Worm (Caenorhabditis elegans) whole organism, L2 larva: ENCODE data around the gene Y75B12B.1.
A peak's percentile ranks its signal among the peaks of the same experiment; 100 is the strongest.

ENCODE experiments used
- C34F6.9 ChIP-seq: fragments of 150-350 bp; optimal IDR thresholded peaks from 2 replicates; lab custom pipeline; 2014; ENCODE audit warnings: missing biosample characterization, missing genetic modification characterization
- F13H6.1 ChIP-seq: sonication (generic microtip); optimal IDR thresholded peaks from 2 replicates; lab custom pipeline; 2016; ENCODE audit warnings: missing genetic modification characterization, missing compliant biosample characterization
- R02D3.7 ChIP-seq: fragments of 150-350 bp; optimal IDR thresholded peaks from 2 replicates; lab custom pipeline; 2014; ENCODE audit warnings: missing biosample characterization, missing genetic modification characterization
- Y55F3AM.14 ChIP-seq: fragments of 200-800 bp; sonication (Bioruptor generic); optimal IDR thresholded peaks from 2 replicates; lab custom pipeline; 2018; ENCODE audit warnings: mild to moderate bottlenecking, missing genetic modification characterization, missing compliant biosample characterization
- ZK546.5 ChIP-seq: sonication (generic microtip); optimal IDR thresholded peaks from 2 replicates; lab custom pipeline; 2017; ENCODE audit warnings: missing biosample characterization, missing genetic modification characterization
- alr-1 ChIP-seq: fragments of 150-350 bp; optimal IDR thresholded peaks from 2 replicates; lab custom pipeline; 2014; ENCODE audit warnings: missing biosample characterization, missing genetic modification characterization
- aly-2 ChIP-seq: fragments of 150-350 bp; optimal IDR thresholded peaks from 2 replicates; lab custom pipeline; 2014; ENCODE audit warnings: missing biosample characterization, missing genetic modification characterization
- ama-1 ChIP-seq: fragments of 150-350 bp; optimal IDR thresholded peaks from 2 replicates; lab custom pipeline; 2018; ENCODE audit warnings: inconsistent platforms
- ceh-16 ChIP-seq: fragments of 150-350 bp; optimal IDR thresholded peaks from 2 replicates; lab custom pipeline; 2014; ENCODE audit warnings: missing biosample characterization, missing genetic modification characterization
- crh-2 ChIP-seq: sonication (generic microtip); optimal IDR thresholded peaks from 2 replicates; lab custom pipeline; 2017; ENCODE audit warnings: missing biosample characterization, missing genetic modification characterization
- dmd-4 ChIP-seq: sonication (generic microtip); optimal IDR thresholded peaks from 2 replicates; lab custom pipeline; 2017; ENCODE audit warnings: missing biosample characterization, missing genetic modification characterization
- egl-27 ChIP-seq: sonication (generic microtip); optimal IDR thresholded peaks from 3 replicates; lab custom pipeline; 2017; ENCODE audit warnings: missing biosample characterization, missing genetic modification reagents, missing genetic modification characterization
- elt-1 ChIP-seq: fragments of 150-350 bp; optimal IDR thresholded peaks from 2 replicates; lab custom pipeline; 2014; ENCODE audit warnings: missing biosample characterization, missing genetic modification characterization
- elt-3 ChIP-seq: sonication (generic microtip); optimal IDR thresholded peaks from 2 replicates; lab custom pipeline; 2017; ENCODE audit warnings: missing biosample characterization, missing genetic modification characterization
- fos-1 ChIP-seq: fragments of 150-350 bp; optimal IDR thresholded peaks from 2 replicates; lab custom pipeline; 2014; ENCODE audit warnings: missing biosample characterization, missing genetic modification characterization
- gmeb-1 ChIP-seq: fragments of 150-350 bp; optimal IDR thresholded peaks from 2 replicates; lab custom pipeline; 2014; ENCODE audit warnings: missing biosample characterization, missing genetic modification characterization
- lin-11 ChIP-seq: fragments of 150-350 bp; sonication (generic microtip); optimal IDR thresholded peaks from 2 replicates; lab custom pipeline; 2014; ENCODE audit warnings: missing biosample characterization, missing genetic modification characterization, inconsistent platforms, mixed read lengths
- lin-13 ChIP-seq: fragments of 150-350 bp; optimal IDR thresholded peaks from 2 replicates; lab custom pipeline; 2014; ENCODE audit warnings: missing biosample characterization, missing genetic modification reagents, missing genetic modification characterization
- lin-39 ChIP-seq: fragments of 150-350 bp; optimal IDR thresholded peaks from 2 replicates; lab custom pipeline; 2014; ENCODE audit warnings: missing biosample characterization, missing genetic modification reagents, missing genetic modification characterization
- lsy-2 ChIP-seq, 2 experiments: fragments of 150-350 bp in 1 of 2; sonication (generic microtip) in 1 of 2; optimal IDR thresholded peaks; 2 replicates each; lab custom pipeline; 2014 to 2017; ENCODE audit warnings: missing biosample characterization in 2 of 2, missing genetic modification characterization in 2 of 2
- mab-5 ChIP-seq: fragments of 150-350 bp; optimal IDR thresholded peaks from 2 replicates; lab custom pipeline; 2014; ENCODE audit warnings: missing biosample characterization, missing genetic modification characterization
- mbf-1 ChIP-seq: sonication (generic microtip); optimal IDR thresholded peaks from 2 replicates; lab custom pipeline; 2017; ENCODE audit warnings: missing biosample characterization, missing genetic modification characterization
- mdl-1 ChIP-seq, 2 experiments: fragments of 150-350 bp in 1 of 2; sonication (generic microtip) in 1 of 2; optimal IDR thresholded peaks; 2 replicates each; lab custom pipeline; 2017; ENCODE audit warnings: missing biosample characterization in 2 of 2, missing genetic modification characterization in 2 of 2
- nhr-10 ChIP-seq: sonication (generic microtip); optimal IDR thresholded peaks from 2 replicates; lab custom pipeline; 2017; ENCODE audit warnings: missing biosample characterization, missing genetic modification characterization
- nhr-11 ChIP-seq: fragments of 150-350 bp; optimal IDR thresholded peaks from 2 replicates; lab custom pipeline; 2014; ENCODE audit warnings: missing biosample characterization, missing genetic modification characterization
- nhr-12 ChIP-seq: fragments of 150-350 bp; optimal IDR thresholded peaks from 2 replicates; lab custom pipeline; 2014; ENCODE audit warnings: missing biosample characterization, missing genetic modification characterization
- nhr-129 ChIP-seq: fragments of 150-350 bp; optimal IDR thresholded peaks from 2 replicates; lab custom pipeline; 2014; ENCODE audit warnings: missing biosample characterization, missing genetic modification characterization
- nhr-21 ChIP-seq: fragments of 150-350 bp; optimal IDR thresholded peaks from 2 replicates; lab custom pipeline; 2014; ENCODE audit warnings: missing biosample characterization, missing genetic modification characterization
- nhr-23 ChIP-seq: fragments of 150-350 bp; optimal IDR thresholded peaks from 2 replicates; lab custom pipeline; 2014; ENCODE audit warnings: missing biosample characterization, missing genetic modification reagents, missing genetic modification characterization
- nhr-237 ChIP-seq: fragments of 150-350 bp; optimal IDR thresholded peaks from 2 replicates; lab custom pipeline; 2014; ENCODE audit warnings: missing biosample characterization, missing genetic modification characterization
- nhr-25 ChIP-seq: fragments of 150-350 bp; sonication (generic microtip); optimal IDR thresholded peaks from 3 replicates; lab custom pipeline; 2014; ENCODE audit warnings: missing biosample characterization, missing genetic modification characterization
- nhr-6 ChIP-seq: fragments of 150-350 bp; optimal IDR thresholded peaks from 2 replicates; lab custom pipeline; 2014; ENCODE audit warnings: missing biosample characterization, missing genetic modification characterization
- nhr-77 ChIP-seq: fragments of 150-350 bp; optimal IDR thresholded peaks from 2 replicates; lab custom pipeline; 2014; ENCODE audit warnings: missing biosample characterization, missing genetic modification characterization
- peb-1 ChIP-seq: fragments of 150-350 bp; optimal IDR thresholded peaks from 2 replicates; lab custom pipeline; 2014; ENCODE audit warnings: missing biosample characterization, missing genetic modification characterization
- sem-4 ChIP-seq: fragments of 150-350 bp; optimal IDR thresholded peaks from 2 replicates; lab custom pipeline; 2014; ENCODE audit warnings: missing biosample characterization, missing genetic modification reagents, missing genetic modification characterization
- skn-1 ChIP-seq: sonication (generic microtip); optimal IDR thresholded peaks from 2 replicates; lab custom pipeline; 2017; ENCODE audit warnings: missing biosample characterization, missing genetic modification characterization
- sma-3 ChIP-seq: sonication (generic microtip); optimal IDR thresholded peaks from 2 replicates; lab custom pipeline; 2016; ENCODE audit warnings: missing genetic modification reagents, missing genetic modification characterization, missing compliant biosample characterization
- sma-9 ChIP-seq, 2 experiments: fragments of 150-350 bp in 1 of 2; sonication (generic microtip) in 1 of 2; optimal IDR thresholded peaks; 2 replicates each; lab custom pipeline; 2014 to 2016; ENCODE audit warnings: missing genetic modification characterization in 2 of 2, mild to moderate bottlenecking in 1 of 2, missing biosample characterization in 1 of 2, missing compliant biosample characterization in 1 of 2, missing genetic modification reagents in 1 of 2, moderate library complexity in 1 of 2
- snpc-4 ChIP-seq: fragments of 150-350 bp; optimal IDR thresholded peaks from 2 replicates; lab custom pipeline; 2014; ENCODE audit warnings: missing biosample characterization, missing genetic modification characterization
- unc-39 ChIP-seq: fragments of 150-350 bp; optimal IDR thresholded peaks from 2 replicates; lab custom pipeline; 2014; ENCODE audit warnings: missing biosample characterization, missing genetic modification characterization
- unc-55 ChIP-seq: fragments of 150-350 bp; sonication (generic microtip); optimal IDR thresholded peaks from 3 replicates; lab custom pipeline; 2014; ENCODE audit warnings: missing biosample characterization, missing genetic modification reagents, missing genetic modification characterization
- unc-62 ChIP-seq: fragments of 150-350 bp; optimal IDR thresholded peaks from 2 replicates; lab custom pipeline; 2014; ENCODE audit warnings: missing biosample characterization, missing genetic modification reagents, missing genetic modification characterization
- zag-1 ChIP-seq: fragments of 150-350 bp; optimal IDR thresholded peaks from 2 replicates; lab custom pipeline; 2014; ENCODE audit warnings: missing biosample characterization, missing genetic modification characterization
- ztf-1 ChIP-seq: fragments of 200-800 bp; sonication (Bioruptor generic); conservative IDR thresholded peaks from 2 replicates; pipeline ENCODE4 v1.3.6; 2022; ENCODE audit warnings: missing genetic modification characterization, missing compliant biosample characterization
- ztf-11 ChIP-seq: sonication (generic microtip); optimal IDR thresholded peaks from 2 replicates; lab custom pipeline; 2017; ENCODE audit warnings: missing biosample characterization, missing genetic modification characterization
- ztf-4 ChIP-seq: fragments of 150-350 bp; optimal IDR thresholded peaks from 2 replicates; lab custom pipeline; 2014; ENCODE audit warnings: missing biosample characterization, missing genetic modification characterization

The Y75B12B.1 gene

ce11 chrV:15139811-15140210 lies 44.7 kb upstream of the Y75B12B.1 start:
- no peak for TF ChIP-seq aly-2 (tag; lab: Kevin White, UChicago)
- peak; percentile 42 for TF ChIP-seq fos-1 (tag; lab: Kevin White, UChicago)

- TF ChIP-seq skn-1 (tag; lab: Kevin White, UChicago): no peak
- TF ChIP-seq unc-62 (GFP tag; lab: Kevin White, UChicago): no peak
- TF ChIP-seq mdl-1 (tag; optimal IDR thresholded peaks at IDR 0.05; lab: Kevin White, UChicago): no peak
- TF ChIP-seq egl-27 (tag; lab: Kevin White, UChicago): no peak
- TF ChIP-seq, all 48 proteins: peak for 0
These were observed 44.3 kb upstream of the Y75B12B.1 start, which contains the start of gene K08F9.3 for ce11 chrV:15140247-15140646. TSS of gene K08F9.3 (plus strand) at chrV:15140547.

- TF ChIP-seq skn-1 (tag; lab: Kevin White, UChicago) (no peak), crh-2 (tag; lab: Kevin White, UChicago) (no peak), ama-1 (lab: Kevin White, UChicago) (no peak), elt-1 (no peak), nhr-25 (no peak), mbf-1 (tag; lab: Kevin White, UChicago) (no peak), ZK546.5 (tag; lab: Kevin White, UChicago) (no peak), F13H6.1 (tag; lab: Kevin White, UChicago) (no peak), zag-1 (tag; lab: Kevin White, UChicago) (no peak), nhr-6 (tag; lab: Kevin White, UChicago) (no peak), Y55F3AM.14 (no peak), unc-39 (no peak), ztf-1 (GFP tag; lab: Robert Waterston, UW) (no peak), dmd-4 (no peak), R02D3.7 (no peak)
These were observed 41.2 kb upstream of the Y75B12B.1 start, which contains the start of gene K08F9.1 for ce11 chrV:15143285-15143684. TSS of gene K08F9.1 (minus strand) at chrV:15143385.

- no peak for TF ChIP-seq egl-27 (tag; lab: Kevin White, UChicago)
- TF ChIP-seq mbf-1 (tag; lab: Kevin White, UChicago): no peak
- no peak for TF ChIP-seq ztf-4 (tag; lab: Kevin White, UChicago)
- no peak for TF ChIP-seq Y55F3AM.14
- TF ChIP-seq nhr-11 (tag; lab: Kevin White, UChicago): no peak
- TF ChIP-seq unc-55 (GFP tag; lab: Kevin White, UChicago): peak; percentile 84
- TF ChIP-seq nhr-129 (tag; lab: Kevin White, UChicago): peak; percentile 48
- no peak for TF ChIP-seq nhr-12 (tag; lab: Kevin White, UChicago)
- TF ChIP-seq ceh-16 (tag; lab: Kevin White, UChicago): no peak
- TF ChIP-seq nhr-25: peak; percentile 68
- TF ChIP-seq sma-3 (GFP tag; lab: Kevin White, UChicago): peak; percentile 68
- peak; percentile 47 for TF ChIP-seq fos-1 (tag; lab: Kevin White, UChicago)
- no peak for TF ChIP-seq nhr-10 (tag; lab: Kevin White, UChicago)
- TF ChIP-seq nhr-21 (tag; lab: Kevin White, UChicago): peak; percentile 26
- peak; percentile 78 for TF ChIP-seq C34F6.9 (tag; lab: Kevin White, UChicago)
- no peak for TF ChIP-seq lin-39 (tag; lab: Kevin White, UChicago)
- no peak for TF ChIP-seq ZK546.5 (tag; lab: Kevin White, UChicago)
- TF ChIP-seq dmd-4: no peak
- peak; percentile 48 for TF ChIP-seq crh-2 (tag; lab: Kevin White, UChicago)
- no peak for TF ChIP-seq lsy-2 (tag; optimal IDR thresholded peaks at IDR 0.05; lab: Kevin White, UChicago)
- no peak for TF ChIP-seq lin-11
- no peak for TF ChIP-seq mdl-1 (tag; optimal IDR thresholded peaks at IDR 0.05; lab: Kevin White, UChicago)
- TF ChIP-seq ztf-1 (GFP tag; lab: Robert Waterston, UW): no peak
- no peak for TF ChIP-seq zag-1 (tag; lab: Kevin White, UChicago)
- no peak for TF ChIP-seq alr-1 (tag; lab: Kevin White, UChicago)
- TF ChIP-seq nhr-23 (tag; lab: Kevin White, UChicago): no peak
- peak; percentile 66 for TF ChIP-seq lin-13 (GFP tag; lab: Kevin White, UChicago)
- peak; percentile 46 for TF ChIP-seq sma-9 (GFP tag; optimal IDR thresholded peaks at IDR 0.05; lab: Kevin White, UChicago)
- TF ChIP-seq sma-9 (tag; optimal IDR thresholded peaks at IDR 0.05; lab: Kevin White, UChicago): no peak
- TF ChIP-seq unc-62 (GFP tag; lab: Kevin White, UChicago): no peak
- no peak for TF ChIP-seq elt-1
- TF ChIP-seq nhr-237 (tag; lab: Kevin White, UChicago): no peak
- no peak for TF ChIP-seq aly-2 (tag; lab: Kevin White, UChicago)
- TF ChIP-seq ama-1 (lab: Kevin White, UChicago): no peak
- no peak for TF ChIP-seq elt-3 (tag; lab: Kevin White, UChicago)
- peak; percentile 72 for TF ChIP-seq gmeb-1 (tag; lab: Kevin White, UChicago)
- TF ChIP-seq ztf-11 (tag; lab: Kevin White, UChicago): no peak
- no peak for TF ChIP-seq peb-1 (tag; lab: Kevin White, UChicago)
- TF ChIP-seq nhr-77 (tag; lab: Kevin White, UChicago): no peak
- peak; percentile 2 for TF ChIP-seq sem-4 (tag; lab: Kevin White, UChicago)
- no peak for TF ChIP-seq R02D3.7
- TF ChIP-seq F13H6.1 (tag; lab: Kevin White, UChicago): no peak
- no peak for TF ChIP-seq snpc-4 (tag; lab: Kevin White, UChicago)
- TF ChIP-seq nhr-6 (tag; lab: Kevin White, UChicago): no peak
- TF ChIP-seq skn-1 (tag; lab: Kevin White, UChicago): no peak
- no peak for TF ChIP-seq mab-5
These were observed 40.7 kb upstream of the Y75B12B.1 start, which contains the start of gene K08F9.4 for ce11 chrV:15143798-15144197. TSS of gene K08F9.4 (plus strand) at chrV:15144019.
